Worm (Caenorhabditis elegans) whole organism, mixed stage, embryonic: ENCODE data around the gene zim-1.

Source experiments
- M03D4.4 ChIP-seq: sonication (generic microtip); optimal IDR thresholded peaks from 2 replicates; lab custom pipeline; 2017; ENCODE audit warnings: mild to moderate bottlenecking, missing genetic modification characterization, missing compliant biosample characterization
- bed-3 ChIP-seq: fragments of 200-800 bp; sonication (Bioruptor generic); optimal IDR thresholded peaks from 3 replicates; lab custom pipeline; 2018; ENCODE audit warnings: mild to moderate bottlenecking, missing genetic modification characterization, moderate library complexity, missing compliant biosample characterization
- ceh-39 ChIP-seq: fragments of 150-350 bp; optimal IDR thresholded peaks from 2 replicates; lab custom pipeline; 2014; ENCODE audit warnings: missing biosample characterization, missing genetic modification characterization
- ceh-83 ChIP-seq: fragments of 200-800 bp; sonication (Bioruptor generic); optimal IDR thresholded peaks from 2 replicates; lab custom pipeline; 2018; ENCODE audit warnings: mild to moderate bottlenecking, missing genetic modification characterization, missing compliant biosample characterization
- ces-1 ChIP-seq: fragments of 150-350 bp; optimal IDR thresholded peaks from 2 replicates; lab custom pipeline; 2014; ENCODE audit warnings: missing biosample characterization, missing genetic modification reagents, missing genetic modification characterization
- cnd-1 ChIP-seq: fragments of 200-800 bp; sonication (Bioruptor generic); optimal IDR thresholded peaks from 2 replicates; lab custom pipeline; 2018; ENCODE audit warnings: mild to moderate bottlenecking, missing genetic modification characterization, missing compliant biosample characterization
- drap-1 ChIP-seq: fragments of 200-800 bp; sonication (Bioruptor generic); optimal IDR thresholded peaks from 3 replicates; lab custom pipeline; 2018; ENCODE audit warnings: mild to moderate bottlenecking, missing genetic modification characterization, missing compliant biosample characterization
- elt-1 ChIP-seq: sonication (generic microtip); optimal IDR thresholded peaks from 2 replicates; lab custom pipeline; 2017; ENCODE audit warnings: missing genetic modification characterization, mild to moderate bottlenecking, missing compliant biosample characterization, antibody characterized with exemption, moderate library complexity, borderline replicate concordance; ENCODE audit not compliant: insufficient read depth
- elt-3 ChIP-seq: fragments of 150-350 bp; optimal IDR thresholded peaks from 2 replicates; lab custom pipeline; 2014; ENCODE audit warnings: missing biosample characterization, missing genetic modification characterization
- flh-1 ChIP-seq: fragments of 200-800 bp; sonication (Bioruptor generic); optimal IDR thresholded peaks from 2 replicates; lab custom pipeline; 2018; ENCODE audit warnings: mild to moderate bottlenecking, missing genetic modification characterization, moderate library complexity, missing compliant biosample characterization
- ham-2 ChIP-seq: fragments of 200-800 bp; sonication (Bioruptor generic); optimal IDR thresholded peaks from 2 replicates; lab custom pipeline; 2018; ENCODE audit warnings: mild to moderate bottlenecking, missing genetic modification characterization, missing compliant biosample characterization
- hlh-1 ChIP-seq: fragments of 150-350 bp; optimal IDR thresholded peaks from 2 replicates; lab custom pipeline; 2014; ENCODE audit warnings: missing biosample characterization, missing genetic modification reagents, missing genetic modification characterization
- lin-13 ChIP-seq: fragments of 150-350 bp; optimal IDR thresholded peaks from 2 replicates; lab custom pipeline; 2014; ENCODE audit warnings: missing biosample characterization, missing genetic modification characterization
- lin-32 ChIP-seq: fragments of 200-800 bp; sonication (Bioruptor generic); optimal IDR thresholded peaks from 2 replicates; lab custom pipeline; 2018; ENCODE audit warnings: mild to moderate bottlenecking, missing genetic modification characterization, missing compliant biosample characterization
- lsy-2 ChIP-seq: fragments of 150-350 bp; optimal IDR thresholded peaks from 2 replicates; lab custom pipeline; 2014; ENCODE audit warnings: missing biosample characterization, missing genetic modification characterization
- mab-5 ChIP-seq: fragments of 150-350 bp; optimal IDR thresholded peaks from 2 replicates; lab custom pipeline; 2014; ENCODE audit warnings: missing biosample characterization, missing genetic modification characterization
- mep-1 ChIP-seq: fragments of 150-350 bp; optimal IDR thresholded peaks from 2 replicates; lab custom pipeline; 2017; ENCODE audit warnings: missing biosample characterization, missing genetic modification reagents, missing genetic modification characterization, inconsistent platforms
- mls-2 ChIP-seq: sonication (generic microtip); optimal IDR thresholded peaks from 2 replicates; lab custom pipeline; 2016; ENCODE audit warnings: mild to moderate bottlenecking, missing genetic modification characterization, moderate library complexity, missing compliant biosample characterization
- nhr-12 ChIP-seq: fragments of 150-350 bp; optimal IDR thresholded peaks from 2 replicates; lab custom pipeline; 2014; ENCODE audit warnings: missing biosample characterization, missing genetic modification characterization
- nhr-237 ChIP-seq: fragments of 150-350 bp; optimal IDR thresholded peaks from 2 replicates; lab custom pipeline; 2014; ENCODE audit warnings: missing biosample characterization, missing genetic modification characterization
- nhr-28 ChIP-seq: fragments of 150-350 bp; optimal IDR thresholded peaks from 2 replicates; lab custom pipeline; 2014; ENCODE audit warnings: missing biosample characterization, missing genetic modification characterization
- nhr-76 ChIP-seq: sonication (generic microtip); optimal IDR thresholded peaks from 2 replicates; lab custom pipeline; 2017; ENCODE audit warnings: missing biosample characterization, missing genetic modification characterization
- pha-4 ChIP-seq: fragments of 150-350 bp; optimal IDR thresholded peaks from 2 replicates; lab custom pipeline; 2018; ENCODE audit warnings: missing biosample characterization, missing genetic modification reagents, missing genetic modification characterization
- sem-2 ChIP-seq: fragments of 200-800 bp; sonication (Bioruptor generic); optimal IDR thresholded peaks from 2 replicates; lab custom pipeline; 2018; ENCODE audit warnings: mild to moderate bottlenecking, missing genetic modification characterization, missing compliant biosample characterization
- snpc-4 ChIP-seq: fragments of 150-350 bp; optimal IDR thresholded peaks from 2 replicates; lab custom pipeline; 2014; ENCODE audit warnings: missing biosample characterization, missing genetic modification characterization
- sptf-1 ChIP-seq: sonication (generic microtip); optimal IDR thresholded peaks from 2 replicates; lab custom pipeline; 2017; ENCODE audit warnings: mild to moderate bottlenecking, missing genetic modification characterization, moderate library complexity, missing compliant biosample characterization
- tbx-8 ChIP-seq: fragments of 200-800 bp; sonication (Bioruptor generic); optimal IDR thresholded peaks from 2 replicates; lab custom pipeline; 2018; ENCODE audit warnings: mild to moderate bottlenecking, missing genetic modification characterization, moderate library complexity, missing compliant biosample characterization
- unc-120 ChIP-seq: sonication (generic microtip); optimal IDR thresholded peaks from 2 replicates; lab custom pipeline; 2017; ENCODE audit warnings: missing genetic modification characterization, missing compliant biosample characterization; ENCODE audit not compliant: poor library complexity, severe bottlenecking
- unc-39 ChIP-seq: fragments of 150-350 bp; optimal IDR thresholded peaks from 2 replicates; lab custom pipeline; 2014; ENCODE audit warnings: missing biosample characterization, missing genetic modification characterization
- unc-62 ChIP-seq: fragments of 150-350 bp; optimal IDR thresholded peaks from 2 replicates; lab custom pipeline; 2014; ENCODE audit warnings: missing biosample characterization, missing genetic modification reagents, missing genetic modification characterization
- zip-8 ChIP-seq: fragments of 150-350 bp; optimal IDR thresholded peaks from 2 replicates; lab custom pipeline; 2014; ENCODE audit warnings: missing biosample characterization, missing genetic modification characterization
- ztf-11 ChIP-seq: fragments of 150-350 bp; optimal IDR thresholded peaks from 2 replicates; lab custom pipeline; 2014; ENCODE audit warnings: missing biosample characterization, missing genetic modification characterization

The zim-1 gene

ce11 chrIV:10590649-10591048 is 43.8 kb downstream of the zim-1 start, which contains the start of the genes C43F9.5 and nkb-2:
Gene C43F9.5, minus strand, starts transcription at chrIV:10590749.
Gene nkb-2, plus strand, starts transcription at chrIV:10590925.
- no peak for TF ChIP-seq ces-1 (GFP tag; lab: Kevin White, UChicago)
- no peak for TF ChIP-seq snpc-4 (tag; lab: Kevin White, UChicago)
- TF ChIP-seq unc-62, result no peak
- TF ChIP-seq mep-1 (tag; lab: Kevin White, UChicago), result no peak
- TF ChIP-seq, all 35 proteins: peak for 0

ce11 chrIV:10593570-10593969 is 46.7 kb downstream of the zim-1 start, which contains the start of gene C43F9.7:
Gene C43F9.7, minus strand, starts transcription at chrIV:10593670.
- no peak for TF ChIP-seq sptf-1 (tag; lab: Kevin White, UChicago)
- no peak for TF ChIP-seq unc-120 (tag; lab: Kevin White, UChicago)
- TF ChIP-seq ham-2 (GFP tag; lab: Kevin White, UChicago), result no peak
- TF ChIP-seq unc-39 (tag; lab: Kevin White, UChicago), result no peak
- no peak for TF ChIP-seq flh-1 (GFP tag; lab: Kevin White, UChicago)
- no peak for TF ChIP-seq snpc-4 (tag; lab: Kevin White, UChicago)
- TF ChIP-seq lsy-2, result no peak
- no peak for TF ChIP-seq elt-3 (tag; lab: Kevin White, UChicago)
- no peak for TF ChIP-seq cnd-1
- TF ChIP-seq ztf-11 (tag; lab: Kevin White, UChicago), result no peak
- no peak for TF ChIP-seq ceh-83 (GFP tag; lab: Kevin White, UChicago)
- TF ChIP-seq lin-13, result no peak
- TF ChIP-seq lin-32 (GFP tag; lab: Kevin White, UChicago), result no peak
- no peak for TF ChIP-seq pha-4 (tag; lab: Kevin White, UChicago)
- TF ChIP-seq mls-2, result no peak
- TF ChIP-seq ceh-39 (tag; lab: Kevin White, UChicago), result no peak
- no peak for TF ChIP-seq nhr-12 (tag; lab: Kevin White, UChicago)
- no peak for TF ChIP-seq unc-62

- TF ChIP-seq nhr-28 (tag; lab: Kevin White, UChicago) (no peak), cnd-1 (no peak), nhr-12 (tag; lab: Kevin White, UChicago) (no peak), flh-1 (GFP tag; lab: Kevin White, UChicago) (no peak), drap-1 (GFP tag; lab: Kevin White, UChicago) (no peak), M03D4.4 (tag; lab: Kevin White, UChicago) (no peak), unc-62 (no peak), tbx-8 (GFP tag; lab: Kevin White, UChicago) (no peak), nhr-76 (tag; lab: Kevin White, UChicago) (no peak), unc-120 (tag; lab: Kevin White, UChicago) (no peak), ces-1 (GFP tag; lab: Kevin White, UChicago) (no peak), ztf-11 (tag; lab: Kevin White, UChicago) (no peak), lin-13 (no peak), lsy-2 (no peak), bed-3 (GFP tag; lab: Kevin White, UChicago) (no peak), hlh-1 (no peak), elt-1 (no peak), unc-39 (tag; lab: Kevin White, UChicago) (no peak), nhr-237 (tag; lab: Kevin White, UChicago) (no peak), ceh-83 (GFP tag; lab: Kevin White, UChicago) (no peak)
Measured at ce11 chrIV:10596505-10596904, 49.6 kb downstream of the zim-1 start, which contains the start of gene C43F9.11. Gene C43F9.11, plus strand, starts transcription at chrIV:10596805.

ce11 chrIV:10599983-10600382 is 53.1 kb downstream of the zim-1 start, which contains the start of gene R09H10.1:
Gene R09H10.1, plus strand, starts transcription at chrIV:10600283.
- no peak for TF ChIP-seq unc-120 (tag; lab: Kevin White, UChicago)
- no peak for TF ChIP-seq mab-5
- TF ChIP-seq ceh-83 (GFP tag; lab: Kevin White, UChicago), result no peak
- TF ChIP-seq sem-2, result no peak
- no peak for TF ChIP-seq nhr-76 (tag; lab: Kevin White, UChicago)
- TF ChIP-seq cnd-1, result no peak
- no peak for TF ChIP-seq elt-1
- no peak for TF ChIP-seq unc-39 (tag; lab: Kevin White, UChicago)
- TF ChIP-seq drap-1 (GFP tag; lab: Kevin White, UChicago), result no peak
- no peak for TF ChIP-seq zip-8
- TF ChIP-seq ceh-39 (tag; lab: Kevin White, UChicago), result no peak
- no peak for TF ChIP-seq mls-2
